Worm (Caenorhabditis elegans) whole organism, L3 larva: ENCODE results near the gene mab-10.

ENCODE experiments used
- R02D3.7 ChIP-seq: fragments of 150-350 bp; optimal IDR thresholded peaks from 2 replicates; lab custom pipeline; 2014; ENCODE audit warnings: missing biosample characterization, missing genetic modification characterization
- ZK546.5 ChIP-seq: sonication (generic microtip); optimal IDR thresholded peaks from 2 replicates; lab custom pipeline; 2017; ENCODE audit warnings: missing biosample characterization, missing genetic modification characterization
- aly-2 ChIP-seq: fragments of 150-350 bp; optimal IDR thresholded peaks from 2 replicates; lab custom pipeline; 2014; ENCODE audit warnings: missing biosample characterization, missing genetic modification characterization
- ama-1 ChIP-seq: fragments of 150-350 bp; optimal IDR thresholded peaks from 2 replicates; lab custom pipeline; 2018
- ceh-16 ChIP-seq: sonication (generic microtip); optimal IDR thresholded peaks from 2 replicates; lab custom pipeline; 2017; ENCODE audit warnings: missing biosample characterization, missing genetic modification characterization
- ceh-28 ChIP-seq: fragments of 150-350 bp; optimal IDR thresholded peaks from 2 replicates; lab custom pipeline; 2014; ENCODE audit warnings: missing biosample characterization, missing genetic modification reagents, missing genetic modification characterization
- ceh-82 ChIP-seq: fragments of 150-350 bp; optimal IDR thresholded peaks from 2 replicates; lab custom pipeline; 2014; ENCODE audit warnings: missing biosample characterization, missing genetic modification characterization
- ceh-9 ChIP-seq: sonication (generic microtip); optimal IDR thresholded peaks from 2 replicates; lab custom pipeline; 2018; ENCODE audit warnings: missing biosample characterization, missing genetic modification characterization
- daf-12 ChIP-seq: fragments of 150-350 bp; optimal IDR thresholded peaks from 2 replicates; lab custom pipeline; 2014; ENCODE audit warnings: missing biosample characterization, missing genetic modification reagents, missing genetic modification characterization
- egl-27 ChIP-seq: sonication (generic microtip); optimal IDR thresholded peaks from 4 replicates; lab custom pipeline; 2017; ENCODE audit warnings: missing biosample characterization, missing genetic modification reagents, missing genetic modification characterization
- egl-5 ChIP-seq: fragments of 150-350 bp; optimal IDR thresholded peaks from 2 replicates; lab custom pipeline; 2017; ENCODE audit warnings: missing biosample characterization, missing genetic modification reagents, missing genetic modification characterization, inconsistent platforms
- elt-1 ChIP-seq: fragments of 150-350 bp; optimal IDR thresholded peaks from 2 replicates; lab custom pipeline; 2014; ENCODE audit warnings: missing biosample characterization, missing genetic modification characterization
- elt-3 ChIP-seq, 3 experiments: fragments of 150-350 bp in 1 of 3; sonication (generic microtip) in 2 of 3; optimal IDR thresholded peaks; 2 replicates in 2 of 3; 4 replicates in 1 of 3; lab custom pipeline; 2014 to 2017; ENCODE audit warnings: missing biosample characterization in 3 of 3, missing genetic modification characterization in 3 of 3
- eor-1 ChIP-seq, 2 experiments: fragments of 150-350 bp; optimal IDR thresholded peaks; 2 replicates each; lab custom pipeline; 2014 to 2018; ENCODE audit warnings: missing biosample characterization in 2 of 2, missing genetic modification characterization in 2 of 2
- fkh-10 ChIP-seq: sonication (generic microtip); optimal IDR thresholded peaks from 2 replicates; lab custom pipeline; 2017; ENCODE audit warnings: missing biosample characterization, missing genetic modification reagents, missing genetic modification characterization
- fkh-2 ChIP-seq: fragments of 150-350 bp; optimal IDR thresholded peaks from 2 replicates; lab custom pipeline; 2014; ENCODE audit warnings: missing biosample characterization, missing genetic modification reagents, missing genetic modification characterization
- fos-1 ChIP-seq: fragments of 150-350 bp; optimal IDR thresholded peaks from 2 replicates; lab custom pipeline; 2014; ENCODE audit warnings: missing biosample characterization, missing genetic modification characterization
- hmg-11 ChIP-seq: sonication (generic microtip); optimal IDR thresholded peaks from 2 replicates; lab custom pipeline; 2016; ENCODE audit warnings: missing genetic modification characterization, missing compliant biosample characterization
- jun-1 ChIP-seq: fragments of 150-350 bp; optimal IDR thresholded peaks from 2 replicates; lab custom pipeline; 2014; ENCODE audit warnings: missing biosample characterization, missing genetic modification reagents, missing genetic modification characterization
- lin-15B ChIP-seq: fragments of 150-350 bp; optimal IDR thresholded peaks from 2 replicates; lab custom pipeline; 2014; ENCODE audit warnings: missing biosample characterization, missing genetic modification characterization
- lin-39 ChIP-seq: fragments of 150-350 bp; optimal IDR thresholded peaks from 2 replicates; lab custom pipeline; 2018; ENCODE audit warnings: missing biosample characterization, missing genetic modification reagents, missing genetic modification characterization
- lsy-12 ChIP-seq: sonication (generic microtip); optimal IDR thresholded peaks from 2 replicates; lab custom pipeline; 2016; ENCODE audit warnings: mild to moderate bottlenecking, missing genetic modification characterization, missing compliant biosample characterization
- mdl-1 ChIP-seq: fragments of 150-350 bp; optimal IDR thresholded peaks from 2 replicates; lab custom pipeline; 2014; ENCODE audit warnings: missing biosample characterization, missing genetic modification characterization
- mml-1 ChIP-seq: fragments of 150-350 bp; sonication (generic microtip); optimal IDR thresholded peaks from 3 replicates; lab custom pipeline; 2014; ENCODE audit warnings: missing biosample characterization, missing genetic modification characterization
- nfya-1 ChIP-seq: sonication (generic microtip); optimal IDR thresholded peaks from 2 replicates; lab custom pipeline; 2017; ENCODE audit warnings: missing genetic modification characterization, mild to moderate bottlenecking, missing compliant biosample characterization, antibody characterized with exemption, moderate library complexity; ENCODE audit not compliant: insufficient read depth
- nhr-11 ChIP-seq: fragments of 150-350 bp; optimal IDR thresholded peaks from 2 replicates; lab custom pipeline; 2014; ENCODE audit warnings: missing biosample characterization, missing genetic modification characterization
- nhr-12 ChIP-seq: fragments of 150-350 bp; optimal IDR thresholded peaks from 2 replicates; lab custom pipeline; 2014; ENCODE audit warnings: missing biosample characterization, missing genetic modification characterization
- nhr-23 ChIP-seq: fragments of 150-350 bp; optimal IDR thresholded peaks from 2 replicates; lab custom pipeline; 2014; ENCODE audit warnings: missing biosample characterization, missing genetic modification reagents, missing genetic modification characterization
- nhr-237 ChIP-seq: fragments of 150-350 bp; optimal IDR thresholded peaks from 2 replicates; lab custom pipeline; 2014; ENCODE audit warnings: missing biosample characterization, missing genetic modification characterization
- nhr-25 ChIP-seq: sonication (generic microtip); optimal IDR thresholded peaks from 2 replicates; lab custom pipeline; 2017; ENCODE audit warnings: missing biosample characterization, missing genetic modification characterization
- nhr-28 ChIP-seq: fragments of 150-350 bp; optimal IDR thresholded peaks from 2 replicates; lab custom pipeline; 2014; ENCODE audit warnings: missing biosample characterization, missing genetic modification characterization
- nhr-43 ChIP-seq: sonication (generic microtip); optimal IDR thresholded peaks from 2 replicates; lab custom pipeline; 2016; ENCODE audit warnings: mild to moderate bottlenecking, missing genetic modification characterization, missing compliant biosample characterization; ENCODE audit not compliant: poor library complexity, severe bottlenecking
- nhr-67 ChIP-seq: fragments of 150-350 bp; optimal IDR thresholded peaks from 2 replicates; lab custom pipeline; 2014; ENCODE audit warnings: missing biosample characterization, missing genetic modification characterization
- nhr-76 ChIP-seq: fragments of 150-350 bp; sonication (generic microtip); optimal IDR thresholded peaks from 5 replicates; lab custom pipeline; 2014; ENCODE audit warnings: missing biosample characterization, missing genetic modification characterization
- nhr-77 ChIP-seq: fragments of 150-350 bp; optimal IDR thresholded peaks from 2 replicates; lab custom pipeline; 2014; ENCODE audit warnings: missing biosample characterization, missing genetic modification characterization
- pha-4 ChIP-seq: fragments of 150-350 bp; optimal IDR thresholded peaks from 2 replicates; lab custom pipeline; 2014; ENCODE audit warnings: missing biosample characterization, missing genetic modification reagents, missing genetic modification characterization
- pqm-1 ChIP-seq: fragments of 150-350 bp; optimal IDR thresholded peaks from 2 replicates; lab custom pipeline; 2017; ENCODE audit warnings: missing biosample characterization, missing genetic modification characterization, inconsistent platforms
- sea-2 ChIP-seq: fragments of 150-350 bp; sonication (generic microtip); optimal IDR thresholded peaks from 4 replicates; lab custom pipeline; 2014; ENCODE audit warnings: missing biosample characterization, missing genetic modification reagents, missing genetic modification characterization
- skn-1 ChIP-seq: fragments of 150-350 bp; optimal IDR thresholded peaks from 2 replicates; lab custom pipeline; 2014; ENCODE audit warnings: missing biosample characterization, missing genetic modification characterization
- snpc-4 ChIP-seq: fragments of 150-350 bp; optimal IDR thresholded peaks from 2 replicates; lab custom pipeline; 2014; ENCODE audit warnings: missing biosample characterization, missing genetic modification characterization
- tbx-2 ChIP-seq: sonication (generic microtip); optimal IDR thresholded peaks from 2 replicates; lab custom pipeline; 2016; ENCODE audit warnings: mild to moderate bottlenecking, missing genetic modification characterization, missing compliant biosample characterization
- unc-39 ChIP-seq: sonication (generic microtip); optimal IDR thresholded peaks from 4 replicates; lab custom pipeline; 2017; ENCODE audit warnings: missing biosample characterization, missing genetic modification characterization
- unc-62 ChIP-seq: fragments of 150-350 bp; sonication (generic microtip); optimal IDR thresholded peaks from 4 replicates; lab custom pipeline; 2014; ENCODE audit warnings: missing biosample characterization, missing genetic modification reagents, missing genetic modification characterization
- zag-1 ChIP-seq: fragments of 150-350 bp; optimal IDR thresholded peaks from 2 replicates; lab custom pipeline; 2014; ENCODE audit warnings: missing biosample characterization, missing genetic modification characterization
- ztf-11 ChIP-seq: fragments of 150-350 bp; optimal IDR thresholded peaks from 2 replicates; lab custom pipeline; 2014; ENCODE audit warnings: missing biosample characterization, missing genetic modification characterization
- ztf-4 ChIP-seq: fragments of 150-350 bp; optimal IDR thresholded peaks from 2 replicates; lab custom pipeline; 2014; ENCODE audit warnings: missing biosample characterization, missing genetic modification characterization

mab-10 gene

ce11 chrII:10550173-10550572 is 22.3 kb downstream of the mab-10 start:
- TF ChIP-seq ztf-11 (tag; lab: Kevin White, UChicago) (no peak), nhr-43 (tag; lab: Kevin White, UChicago) (no peak), lin-39 (tag; lab: Kevin White, UChicago) (peak; percentile 23), eor-1 (tag; optimal IDR thresholded peaks at IDR 0.05; lab: Kevin White, UChicago) (no peak), nhr-67 (no peak), fos-1 (tag; lab: Kevin White, UChicago) (no peak), nhr-25 (tag; lab: Kevin White, UChicago) (no peak), unc-39 (no peak), fkh-10 (GFP tag; lab: Kevin White, UChicago) (no peak), skn-1 (tag; lab: Kevin White, UChicago) (no peak), ceh-9 (no peak), lin-15B (tag; lab: Kevin White, UChicago) (no peak), sea-2 (GFP tag; lab: Kevin White, UChicago) (no peak), R02D3.7 (tag; lab: Kevin White, UChicago) (no peak), snpc-4 (no peak), lsy-12 (no peak), daf-12 (tag; lab: Kevin White, UChicago) (no peak), nfya-1 (tag; lab: Kevin White, UChicago) (peak; percentile 39), nhr-12 (no peak), nhr-76 (no peak), ztf-4 (tag; lab: Kevin White, UChicago) (no peak), mml-1 (tag; lab: Kevin White, UChicago) (no peak), zag-1 (tag; lab: Kevin White, UChicago) (no peak), mdl-1 (no peak), elt-1 (tag; lab: Kevin White, UChicago) (no peak), tbx-2 (no peak), hmg-11 (peak; percentile 36), unc-62 (GFP tag; lab: Kevin White, UChicago) (no peak), egl-27 (tag; lab: Kevin White, UChicago) (no peak), ama-1 (peak; percentile 79)

ce11 chrII:10550872-10551647 is 23.2 kb downstream of the mab-10 start:
- TF ChIP-seq nhr-25 (tag; lab: Kevin White, UChicago) (peak; percentile 37), hmg-11 (no peak), nhr-23 (tag; lab: Kevin White, UChicago) (peak; percentile 26), nhr-43 (tag; lab: Kevin White, UChicago) (no peak), mdl-1 (no peak), ceh-28 (tag; lab: Kevin White, UChicago) (no peak), ZK546.5 (no peak), lin-15B (tag; lab: Kevin White, UChicago) (no peak), aly-2 (tag; lab: Kevin White, UChicago) (no peak), ztf-11 (tag; lab: Kevin White, UChicago) (no peak), ztf-4 (tag; lab: Kevin White, UChicago) (no peak), elt-1 (tag; lab: Kevin White, UChicago) (no peak), pqm-1 (no peak), ceh-9 (no peak), nhr-67 (no peak), fos-1 (tag; lab: Kevin White, UChicago) (no peak), unc-39 (no peak), skn-1 (tag; lab: Kevin White, UChicago) (no peak), eor-1 (tag; optimal IDR thresholded peaks at IDR 0.05; lab: Kevin White, UChicago) (no peak), fkh-2 (tag; lab: Kevin White, UChicago) (no peak), nhr-76 (no peak), lsy-12 (no peak), nhr-28 (no peak), R02D3.7 (tag; lab: Kevin White, UChicago) (no peak), ceh-82 (no peak), zag-1 (tag; lab: Kevin White, UChicago) (no peak), jun-1 (tag; lab: Kevin White, UChicago) (no peak), nfya-1 (tag; lab: Kevin White, UChicago) (no peak), nhr-12 (no peak), unc-62 (GFP tag; lab: Kevin White, UChicago) (no peak), elt-3 (tag; optimal IDR thresholded peaks at IDR 0.05; lab: Kevin White, UChicago) (peak in 1 of 3 experiments; percentile 40), lin-39 (tag; lab: Kevin White, UChicago) (no peak), daf-12 (tag; lab: Kevin White, UChicago) (no peak), tbx-2 (no peak), ama-1 (peak; percentile 27), nhr-237 (no peak), egl-27 (tag; lab: Kevin White, UChicago) (no peak), snpc-4 (no peak), mml-1 (tag; lab: Kevin White, UChicago) (no peak), nhr-11 (tag; lab: Kevin White, UChicago) (peak; percentile 45), ceh-16 (no peak), egl-5 (peak; percentile 33), pha-4 (tag; lab: Kevin White, UChicago) (peak; percentile 58), fkh-10 (GFP tag; lab: Kevin White, UChicago) (no peak), nhr-77 (tag; lab: Kevin White, UChicago) (no peak), sea-2 (GFP tag; lab: Kevin White, UChicago) (no peak)
